Worm (Caenorhabditis elegans) whole organism, L2 larva: ENCODE data around the gene R07E3.1.

Experiments
- C34F6.9 ChIP-seq: fragments of 150-350 bp; optimal IDR thresholded peaks from 2 replicates; lab custom pipeline; 2014; ENCODE audit warnings: missing biosample characterization, missing genetic modification characterization
- F13H6.1 ChIP-seq: sonication (generic microtip); optimal IDR thresholded peaks from 2 replicates; lab custom pipeline; 2016; ENCODE audit warnings: missing genetic modification characterization, missing compliant biosample characterization
- R02D3.7 ChIP-seq: fragments of 150-350 bp; optimal IDR thresholded peaks from 2 replicates; lab custom pipeline; 2014; ENCODE audit warnings: missing biosample characterization, missing genetic modification characterization
- Y55F3AM.14 ChIP-seq: fragments of 200-800 bp; sonication (Bioruptor generic); optimal IDR thresholded peaks from 2 replicates; lab custom pipeline; 2018; ENCODE audit warnings: mild to moderate bottlenecking, missing genetic modification characterization, missing compliant biosample characterization
- ZK546.5 ChIP-seq: sonication (generic microtip); optimal IDR thresholded peaks from 2 replicates; lab custom pipeline; 2017; ENCODE audit warnings: missing biosample characterization, missing genetic modification characterization
- alr-1 ChIP-seq: fragments of 150-350 bp; optimal IDR thresholded peaks from 2 replicates; lab custom pipeline; 2014; ENCODE audit warnings: missing biosample characterization, missing genetic modification characterization
- aly-2 ChIP-seq: fragments of 150-350 bp; optimal IDR thresholded peaks from 2 replicates; lab custom pipeline; 2014; ENCODE audit warnings: missing biosample characterization, missing genetic modification characterization
- ama-1 ChIP-seq: fragments of 150-350 bp; optimal IDR thresholded peaks from 2 replicates; lab custom pipeline; 2018; ENCODE audit warnings: inconsistent platforms
- blmp-1 ChIP-seq: sonication (generic microtip); optimal IDR thresholded peaks from 2 replicates; lab custom pipeline; 2017; ENCODE audit warnings: missing genetic modification characterization, mild to moderate bottlenecking, missing compliant biosample characterization, antibody characterized with exemption, moderate library complexity; ENCODE audit not compliant: insufficient read depth
- ceh-16 ChIP-seq: fragments of 150-350 bp; optimal IDR thresholded peaks from 2 replicates; lab custom pipeline; 2014; ENCODE audit warnings: missing biosample characterization, missing genetic modification characterization
- ceh-82 ChIP-seq: fragments of 150-350 bp; optimal IDR thresholded peaks from 2 replicates; lab custom pipeline; 2014; ENCODE audit warnings: missing biosample characterization, missing genetic modification characterization
- crh-2 ChIP-seq: sonication (generic microtip); optimal IDR thresholded peaks from 2 replicates; lab custom pipeline; 2017; ENCODE audit warnings: missing biosample characterization, missing genetic modification characterization
- dmd-4 ChIP-seq: sonication (generic microtip); optimal IDR thresholded peaks from 2 replicates; lab custom pipeline; 2017; ENCODE audit warnings: missing biosample characterization, missing genetic modification characterization
- egl-27 ChIP-seq: sonication (generic microtip); optimal IDR thresholded peaks from 3 replicates; lab custom pipeline; 2017; ENCODE audit warnings: missing biosample characterization, missing genetic modification reagents, missing genetic modification characterization
- elt-1 ChIP-seq: fragments of 150-350 bp; optimal IDR thresholded peaks from 2 replicates; lab custom pipeline; 2014; ENCODE audit warnings: missing biosample characterization, missing genetic modification characterization
- elt-3 ChIP-seq: sonication (generic microtip); optimal IDR thresholded peaks from 2 replicates; lab custom pipeline; 2017; ENCODE audit warnings: missing biosample characterization, missing genetic modification characterization
- fos-1 ChIP-seq: fragments of 150-350 bp; optimal IDR thresholded peaks from 2 replicates; lab custom pipeline; 2014; ENCODE audit warnings: missing biosample characterization, missing genetic modification characterization
- gmeb-1 ChIP-seq: fragments of 150-350 bp; optimal IDR thresholded peaks from 2 replicates; lab custom pipeline; 2014; ENCODE audit warnings: missing biosample characterization, missing genetic modification characterization
- lin-11 ChIP-seq: fragments of 150-350 bp; sonication (generic microtip); optimal IDR thresholded peaks from 2 replicates; lab custom pipeline; 2014; ENCODE audit warnings: missing biosample characterization, missing genetic modification characterization, inconsistent platforms, mixed read lengths
- lin-13 ChIP-seq: fragments of 150-350 bp; optimal IDR thresholded peaks from 2 replicates; lab custom pipeline; 2014; ENCODE audit warnings: missing biosample characterization, missing genetic modification reagents, missing genetic modification characterization
- lin-39 ChIP-seq: fragments of 150-350 bp; optimal IDR thresholded peaks from 2 replicates; lab custom pipeline; 2014; ENCODE audit warnings: missing biosample characterization, missing genetic modification reagents, missing genetic modification characterization
- lsy-2 ChIP-seq, 2 experiments: fragments of 150-350 bp in 1 of 2; sonication (generic microtip) in 1 of 2; optimal IDR thresholded peaks; 2 replicates each; lab custom pipeline; 2014 to 2017; ENCODE audit warnings: missing biosample characterization in 2 of 2, missing genetic modification characterization in 2 of 2
- mab-5 ChIP-seq: fragments of 150-350 bp; optimal IDR thresholded peaks from 2 replicates; lab custom pipeline; 2014; ENCODE audit warnings: missing biosample characterization, missing genetic modification characterization
- mbf-1 ChIP-seq: sonication (generic microtip); optimal IDR thresholded peaks from 2 replicates; lab custom pipeline; 2017; ENCODE audit warnings: missing biosample characterization, missing genetic modification characterization
- mdl-1 ChIP-seq, 2 experiments: fragments of 150-350 bp in 1 of 2; sonication (generic microtip) in 1 of 2; optimal IDR thresholded peaks; 2 replicates each; lab custom pipeline; 2017; ENCODE audit warnings: missing biosample characterization in 2 of 2, missing genetic modification characterization in 2 of 2
- nhr-10 ChIP-seq: sonication (generic microtip); optimal IDR thresholded peaks from 2 replicates; lab custom pipeline; 2017; ENCODE audit warnings: missing biosample characterization, missing genetic modification characterization
- nhr-11 ChIP-seq: fragments of 150-350 bp; optimal IDR thresholded peaks from 2 replicates; lab custom pipeline; 2014; ENCODE audit warnings: missing biosample characterization, missing genetic modification characterization
- nhr-12 ChIP-seq: fragments of 150-350 bp; optimal IDR thresholded peaks from 2 replicates; lab custom pipeline; 2014; ENCODE audit warnings: missing biosample characterization, missing genetic modification characterization
- nhr-129 ChIP-seq: fragments of 150-350 bp; optimal IDR thresholded peaks from 2 replicates; lab custom pipeline; 2014; ENCODE audit warnings: missing biosample characterization, missing genetic modification characterization
- nhr-21 ChIP-seq: fragments of 150-350 bp; optimal IDR thresholded peaks from 2 replicates; lab custom pipeline; 2014; ENCODE audit warnings: missing biosample characterization, missing genetic modification characterization
- nhr-23 ChIP-seq: fragments of 150-350 bp; optimal IDR thresholded peaks from 2 replicates; lab custom pipeline; 2014; ENCODE audit warnings: missing biosample characterization, missing genetic modification reagents, missing genetic modification characterization
- nhr-237 ChIP-seq: fragments of 150-350 bp; optimal IDR thresholded peaks from 2 replicates; lab custom pipeline; 2014; ENCODE audit warnings: missing biosample characterization, missing genetic modification characterization
- nhr-25 ChIP-seq: fragments of 150-350 bp; sonication (generic microtip); optimal IDR thresholded peaks from 3 replicates; lab custom pipeline; 2014; ENCODE audit warnings: missing biosample characterization, missing genetic modification characterization
- nhr-6 ChIP-seq: fragments of 150-350 bp; optimal IDR thresholded peaks from 2 replicates; lab custom pipeline; 2014; ENCODE audit warnings: missing biosample characterization, missing genetic modification characterization
- nhr-77 ChIP-seq: fragments of 150-350 bp; optimal IDR thresholded peaks from 2 replicates; lab custom pipeline; 2014; ENCODE audit warnings: missing biosample characterization, missing genetic modification characterization
- peb-1 ChIP-seq: fragments of 150-350 bp; optimal IDR thresholded peaks from 2 replicates; lab custom pipeline; 2014; ENCODE audit warnings: missing biosample characterization, missing genetic modification characterization
- sem-4 ChIP-seq: fragments of 150-350 bp; optimal IDR thresholded peaks from 2 replicates; lab custom pipeline; 2014; ENCODE audit warnings: missing biosample characterization, missing genetic modification reagents, missing genetic modification characterization
- skn-1 ChIP-seq: sonication (generic microtip); optimal IDR thresholded peaks from 2 replicates; lab custom pipeline; 2017; ENCODE audit warnings: missing biosample characterization, missing genetic modification characterization
- sma-3 ChIP-seq: sonication (generic microtip); optimal IDR thresholded peaks from 2 replicates; lab custom pipeline; 2016; ENCODE audit warnings: missing genetic modification reagents, missing genetic modification characterization, missing compliant biosample characterization
- sma-9 ChIP-seq, 2 experiments: fragments of 150-350 bp in 1 of 2; sonication (generic microtip) in 1 of 2; optimal IDR thresholded peaks; 2 replicates each; lab custom pipeline; 2014 to 2016; ENCODE audit warnings: missing genetic modification characterization in 2 of 2, mild to moderate bottlenecking in 1 of 2, missing biosample characterization in 1 of 2, missing compliant biosample characterization in 1 of 2, missing genetic modification reagents in 1 of 2, moderate library complexity in 1 of 2
- snpc-4 ChIP-seq: fragments of 150-350 bp; optimal IDR thresholded peaks from 2 replicates; lab custom pipeline; 2014; ENCODE audit warnings: missing biosample characterization, missing genetic modification characterization
- unc-39 ChIP-seq: fragments of 150-350 bp; optimal IDR thresholded peaks from 2 replicates; lab custom pipeline; 2014; ENCODE audit warnings: missing biosample characterization, missing genetic modification characterization
- unc-55 ChIP-seq: fragments of 150-350 bp; sonication (generic microtip); optimal IDR thresholded peaks from 3 replicates; lab custom pipeline; 2014; ENCODE audit warnings: missing biosample characterization, missing genetic modification reagents, missing genetic modification characterization
- unc-62 ChIP-seq: fragments of 150-350 bp; optimal IDR thresholded peaks from 2 replicates; lab custom pipeline; 2014; ENCODE audit warnings: missing biosample characterization, missing genetic modification reagents, missing genetic modification characterization
- zag-1 ChIP-seq: fragments of 150-350 bp; optimal IDR thresholded peaks from 2 replicates; lab custom pipeline; 2014; ENCODE audit warnings: missing biosample characterization, missing genetic modification characterization
- ztf-1 ChIP-seq: fragments of 200-800 bp; sonication (Bioruptor generic); conservative IDR thresholded peaks from 2 replicates; pipeline ENCODE4 v1.3.6; 2022; ENCODE audit warnings: missing genetic modification characterization, missing compliant biosample characterization
- ztf-11 ChIP-seq: sonication (generic microtip); optimal IDR thresholded peaks from 2 replicates; lab custom pipeline; 2017; ENCODE audit warnings: missing biosample characterization, missing genetic modification characterization
- ztf-4 ChIP-seq: fragments of 150-350 bp; optimal IDR thresholded peaks from 2 replicates; lab custom pipeline; 2014; ENCODE audit warnings: missing biosample characterization, missing genetic modification characterization

The R07E3.1 gene

DNA sequence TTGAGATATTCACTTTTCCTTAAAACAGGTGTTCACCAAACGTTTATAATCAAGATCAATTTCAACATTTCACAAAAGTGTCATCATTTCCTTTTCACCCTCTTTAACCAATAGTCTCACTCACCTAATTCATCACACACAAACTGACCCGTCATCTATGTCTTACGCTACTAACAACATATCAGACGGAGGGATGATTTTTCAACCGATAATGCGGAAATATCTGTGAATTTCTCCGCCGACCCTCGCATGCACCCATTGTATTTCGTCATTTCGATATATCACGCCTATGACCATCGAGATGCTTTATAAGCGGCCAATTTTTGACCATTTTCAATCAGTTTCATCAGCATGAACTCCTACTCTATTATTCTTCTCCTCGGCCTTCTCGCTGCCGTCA is 36.8 kb downstream of the R07E3.1 start, which contains the start of gene fipr-21:
Gene fipr-21 (plus strand): TSS at position 352 of the 400 bp plus-strand sequence.
- no peak for TF ChIP-seq ZK546.5 (tag; lab: Kevin White, UChicago)
- TF ChIP-seq blmp-1 (tag; lab: Kevin White, UChicago), result peak; percentile 78
- peak; percentile 56 for TF ChIP-seq sma-3 (GFP tag; lab: Kevin White, UChicago)
- no peak for TF ChIP-seq nhr-6 (tag; lab: Kevin White, UChicago)
- TF ChIP-seq fos-1, result peak; percentile 57
- TF ChIP-seq F13H6.1, result no peak
- TF ChIP-seq nhr-10 (tag; lab: Kevin White, UChicago), result no peak
- TF ChIP-seq snpc-4, result no peak
- no peak for TF ChIP-seq R02D3.7
- TF ChIP-seq zag-1 (tag; lab: Kevin White, UChicago), result no peak
- TF ChIP-seq nhr-25, result peak; percentile 83
- TF ChIP-seq ceh-82 (tag; lab: Kevin White, UChicago), result no peak
- no peak for TF ChIP-seq unc-62 (GFP tag; lab: Kevin White, UChicago)
- no peak for TF ChIP-seq gmeb-1 (tag; lab: Kevin White, UChicago)
- no peak for TF ChIP-seq nhr-77
- TF ChIP-seq aly-2 (tag; lab: Kevin White, UChicago), result no peak
- TF ChIP-seq skn-1 (tag; lab: Kevin White, UChicago), result no peak
- no peak for TF ChIP-seq lsy-2 (tag; optimal IDR thresholded peaks at IDR 0.05; lab: Kevin White, UChicago)
- TF ChIP-seq mab-5 (tag; lab: Kevin White, UChicago), result no peak
- TF ChIP-seq unc-39 (tag; lab: Kevin White, UChicago), result no peak
- no peak for TF ChIP-seq nhr-23 (tag; lab: Kevin White, UChicago)
- peak; percentile 60 for TF ChIP-seq sma-9 (GFP tag; optimal IDR thresholded peaks at IDR 0.05; lab: Kevin White, UChicago)
- TF ChIP-seq sma-9 (tag; optimal IDR thresholded peaks at IDR 0.05; lab: Kevin White, UChicago), result no peak
- TF ChIP-seq sem-4 (tag; lab: Kevin White, UChicago), result no peak
- TF ChIP-seq ama-1 (lab: Kevin White, UChicago), result peak; percentile 6
- no peak for TF ChIP-seq ztf-1
- peak; percentile 57 for TF ChIP-seq elt-1 (tag; lab: Kevin White, UChicago)
- no peak for TF ChIP-seq mdl-1 (tag; optimal IDR thresholded peaks at IDR 0.05; lab: Kevin White, UChicago)
- no peak for TF ChIP-seq lin-11 (tag; lab: Kevin White, UChicago)
- TF ChIP-seq peb-1 (tag; lab: Kevin White, UChicago), result no peak
- no peak for TF ChIP-seq ztf-11 (tag; lab: Kevin White, UChicago)
- no peak for TF ChIP-seq C34F6.9 (tag; lab: Kevin White, UChicago)
- TF ChIP-seq nhr-11 (tag; lab: Kevin White, UChicago), result no peak
- TF ChIP-seq Y55F3AM.14 (GFP tag; lab: Kevin White, UChicago), result no peak
- TF ChIP-seq ceh-16 (tag; lab: Kevin White, UChicago), result peak; percentile 78
- no peak for TF ChIP-seq unc-55 (GFP tag; lab: Kevin White, UChicago)
- TF ChIP-seq elt-3 (tag; lab: Kevin White, UChicago), result no peak
- TF ChIP-seq crh-2 (tag; lab: Kevin White, UChicago), result no peak
- TF ChIP-seq nhr-237 (tag; lab: Kevin White, UChicago), result no peak
- no peak for TF ChIP-seq lin-13 (GFP tag; lab: Kevin White, UChicago)
- no peak for TF ChIP-seq alr-1 (tag; lab: Kevin White, UChicago)
- peak; percentile 60 for TF ChIP-seq egl-27 (tag; lab: Kevin White, UChicago)
- no peak for TF ChIP-seq nhr-12
- no peak for TF ChIP-seq dmd-4 (tag; lab: Kevin White, UChicago)
- TF ChIP-seq mbf-1, result no peak
- no peak for TF ChIP-seq lin-39
- no peak for TF ChIP-seq ztf-4 (tag; lab: Kevin White, UChicago)
- TF ChIP-seq nhr-129 (tag; lab: Kevin White, UChicago), result peak; percentile 51
- TF ChIP-seq nhr-21 (tag; lab: Kevin White, UChicago), result peak; percentile 38
